Worm (Caenorhabditis elegans): ENCODE measurements around the gene M117.6.

Gene M117.6

ce11 chrIV:11813901-11814300, 14.0 kb downstream of the M117.6 start, which contains the start of gene M117.1:
TSS of gene M117.1 (plus strand) at chrIV:11814247.
- TF ChIP-seq efl-1 (GFP tag; optimal IDR thresholded peaks at IDR 0.05), result no peak
- 0 out of 2 replicates have a peak, but pooled peaks have one; percentile 11 for TF ChIP-seq zfh-2 (GFP tag; conservative IDR thresholded peaks at IDR 0.05)

ce11 chrIV:11812017-11812416, 15.9 kb downstream of the M117.6 start:
- no peak for TF ChIP-seq C17E4.6 (GFP tag; IDR thresholded peaks at IDR 0.05)
- no peak for TF ChIP-seq lag-1 (GFP tag; IDR thresholded peaks at IDR 0.05)
- no peak for TF ChIP-seq sdz-38 (tag; optimal IDR thresholded peaks at IDR 0.05)
- no peak for TF ChIP-seq ets-4 (GFP tag; optimal IDR thresholded peaks at IDR 0.05)
- TF ChIP-seq hlh-26 (GFP tag; conservative IDR thresholded peaks at IDR 0.05), result no peak

- TF ChIP-seq tbp1 (GFP tag; optimal IDR thresholded peaks at IDR 0.05) (peak; percentile 28), madf-10 (tag; optimal IDR thresholded peaks at IDR 0.05) (peak; percentile 40), ceh-100 (GFP tag; IDR thresholded peaks at IDR 0.05) (no peak), F39B2.1 (GFP tag; IDR thresholded peaks at IDR 0.05) (no peak), C06A6.2 (GFP tag; conservative IDR thresholded peaks at IDR 0.05) (0 out of 2 replicates have a peak, but pooled peaks have one; percentile 15), pbrm-1 (GFP tag; IDR thresholded peaks at IDR 0.05) (0 out of 2 replicates have a peak, but pooled peaks have one; percentile 16), bed-1 (GFP tag; IDR thresholded peaks at IDR 0.05) (no peak), hmg-1.2 (GFP tag; IDR thresholded peaks at IDR 0.05) (peak; percentile 65; the same call in 1 of the 2 replicates), ZK185.1 (tag; optimal IDR thresholded peaks at IDR 0.05; ENCODE audit: poor library complexity, severe bottlenecking) (peak; percentile 40), snpc-4 (GFP tag; optimal IDR thresholded peaks at IDR 0.05) (no peak), snpc-4 (tag; optimal IDR thresholded peaks at IDR 0.05) (peak in 1 of 4 experiments; percentile 28), K12H6.12 (tag; optimal IDR thresholded peaks at IDR 0.05) (peak; percentile 69), nfya-2 (GFP tag; IDR thresholded peaks at IDR 0.05) (no peak), egrh-3 (GFP tag; IDR thresholded peaks at IDR 0.05) (0 out of 2 replicates have a peak, but pooled peaks have one; percentile 3), F23B12.7 (tag; optimal IDR thresholded peaks at IDR 0.05; ENCODE audit: insufficient read depth) (peak; percentile 24), die-1 (tag; optimal IDR thresholded peaks at IDR 0.05) (peak; percentile 34), ztf-26 (tag; optimal IDR thresholded peaks at IDR 0.05) (peak; percentile 49), chd-7 (tag; optimal IDR thresholded peaks at IDR 0.05) (peak; percentile 18), nhr-80 (tag; optimal IDR thresholded peaks at IDR 0.05) (peak; percentile 21), egl-44 (GFP tag; IDR thresholded peaks at IDR 0.05) (0 out of 2 replicates have a peak, but pooled peaks have one; percentile 27), somi-1 (GFP tag; optimal IDR thresholded peaks at IDR 0.05) (peak; percentile 75), attf-5 (GFP tag; optimal IDR thresholded peaks at IDR 0.05) (peak; percentile 86), lin-40 (tag; optimal IDR thresholded peaks at IDR 0.05) (peak; percentile 74), K11D2.4 (GFP tag; IDR thresholded peaks at IDR 0.05) (peak; percentile 50; the same call in 1 of the 2 replicates), lin-26 (GFP tag; IDR thresholded peaks at IDR 0.05) (peak; percentile 69; the same call in 1 of the 2 replicates), him-1 (tag; optimal IDR thresholded peaks at IDR 0.05) (no peak), ceh-40 (GFP tag; IDR thresholded peaks at IDR 0.05) (no peak), rcor-1 (GFP tag; IDR thresholded peaks at IDR 0.05) (0 out of 2 replicates have a peak, but pooled peaks have one; percentile 26), cebp-1 (GFP tag; IDR thresholded peaks at IDR 0.05) (no peak), cebp-1 (tag; optimal IDR thresholded peaks at IDR 0.05) (peak; percentile 65), ceh-27 (GFP tag; optimal IDR thresholded peaks at IDR 0.05) (peak; percentile 49), ceh-58 (GFP tag; IDR thresholded peaks at IDR 0.05) (no peak), fkh-3 (tag; optimal IDR thresholded peaks at IDR 0.05) (no peak), atf-7 (tag; optimal IDR thresholded peaks at IDR 0.05) (peak; percentile 20), nhr-27 (tag; optimal IDR thresholded peaks at IDR 0.05) (no peak)
These were observed 18.2 kb downstream of the M117.6 start for ce11 chrIV:11809708-11810114.

Data from whole organism, young adult.